Worm (Caenorhabditis elegans) whole organism, late embryonic: ENCODE data around the gene F37C12.21.

Experiments used
- ceh-24 ChIP-seq: sonication (generic microtip); optimal IDR thresholded peaks from 2 replicates; lab custom pipeline; 2016; ENCODE audit warnings: mild to moderate bottlenecking, missing genetic modification characterization, missing compliant biosample characterization
- fkh-10 ChIP-seq: fragments of 150-350 bp; optimal IDR thresholded peaks from 2 replicates; lab custom pipeline; 2014; ENCODE audit warnings: missing biosample characterization, missing genetic modification reagents, missing genetic modification characterization
- hlh-30 ChIP-seq: sonication (generic microtip); optimal IDR thresholded peaks from 2 replicates; lab custom pipeline; 2017; ENCODE audit warnings: antibody characterized with exemption, missing genetic modification characterization, missing compliant biosample characterization; ENCODE audit not compliant: insufficient read depth
- nhr-11 ChIP-seq: fragments of 150-350 bp; optimal IDR thresholded peaks from 2 replicates; lab custom pipeline; 2014; ENCODE audit warnings: missing biosample characterization, missing genetic modification characterization
- pat-9 ChIP-seq: fragments of 200-800 bp; sonication (Bioruptor generic); optimal IDR thresholded peaks from 2 replicates; lab custom pipeline; 2018; ENCODE audit warnings: mild to moderate bottlenecking, missing genetic modification characterization, moderate library complexity, missing compliant biosample characterization
- pqm-1 ChIP-seq: sonication (generic microtip); optimal IDR thresholded peaks from 2 replicates; lab custom pipeline; 2016; ENCODE audit warnings: missing genetic modification characterization, missing compliant biosample characterization
- ztf-16 ChIP-seq: sonication (generic microtip); optimal IDR thresholded peaks from 2 replicates; lab custom pipeline; 2017; ENCODE audit warnings: missing genetic modification characterization, missing compliant biosample characterization

DNA sequence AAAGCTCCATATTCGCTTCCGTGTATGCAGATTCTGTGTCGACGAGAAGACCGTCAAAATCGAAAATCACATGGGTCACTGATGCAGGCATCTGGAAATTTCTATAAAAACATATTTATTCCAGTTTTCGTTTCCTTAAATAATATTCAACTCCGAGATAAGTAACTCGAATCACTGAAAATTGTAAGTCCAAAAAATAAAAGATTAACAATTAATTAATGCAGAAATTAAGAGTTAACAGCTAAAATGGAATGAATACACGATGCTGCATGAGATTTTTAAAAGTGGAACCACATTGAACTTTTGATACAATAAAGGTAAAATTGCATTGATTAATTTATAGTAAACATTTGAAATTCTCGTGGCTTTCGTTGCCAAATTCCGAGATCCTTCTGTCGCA is 42.7 kb downstream of the F37C12.21 start, which contains the start of gene R151.10:
- TF ChIP-seq fkh-10 (GFP tag; lab: Kevin White, UChicago) (no peak), nhr-11 (no peak), pat-9 (tag; lab: Kevin White, UChicago) (no peak), ztf-16 (tag; lab: Kevin White, UChicago) (no peak), ceh-24 (tag; lab: Kevin White, UChicago) (no peak), pqm-1 (no peak), hlh-30 (tag; lab: Kevin White, UChicago) (no peak)
